Worm (Caenorhabditis elegans) whole organism, L3 larva: ENCODE measurements around the gene C14A4.12.

Experiments used
- R02D3.7 ChIP-seq: fragments of 150-350 bp; optimal IDR thresholded peaks from 2 replicates; lab custom pipeline; 2014; ENCODE audit warnings: missing biosample characterization, missing genetic modification characterization
- ZK546.5 ChIP-seq: sonication (generic microtip); optimal IDR thresholded peaks from 2 replicates; lab custom pipeline; 2017; ENCODE audit warnings: missing biosample characterization, missing genetic modification characterization
- aly-2 ChIP-seq: fragments of 150-350 bp; optimal IDR thresholded peaks from 2 replicates; lab custom pipeline; 2014; ENCODE audit warnings: missing biosample characterization, missing genetic modification characterization
- ceh-28 ChIP-seq: fragments of 150-350 bp; optimal IDR thresholded peaks from 2 replicates; lab custom pipeline; 2014; ENCODE audit warnings: missing biosample characterization, missing genetic modification reagents, missing genetic modification characterization
- ceh-82 ChIP-seq: fragments of 150-350 bp; optimal IDR thresholded peaks from 2 replicates; lab custom pipeline; 2014; ENCODE audit warnings: missing biosample characterization, missing genetic modification characterization
- ceh-9 ChIP-seq: sonication (generic microtip); optimal IDR thresholded peaks from 2 replicates; lab custom pipeline; 2018; ENCODE audit warnings: missing biosample characterization, missing genetic modification characterization
- daf-12 ChIP-seq: fragments of 150-350 bp; optimal IDR thresholded peaks from 2 replicates; lab custom pipeline; 2014; ENCODE audit warnings: missing biosample characterization, missing genetic modification reagents, missing genetic modification characterization
- elt-1 ChIP-seq: fragments of 150-350 bp; optimal IDR thresholded peaks from 2 replicates; lab custom pipeline; 2014; ENCODE audit warnings: missing biosample characterization, missing genetic modification characterization
- elt-2 ChIP-seq: sonication (generic microtip); optimal IDR thresholded peaks from 2 replicates; lab custom pipeline; 2016; ENCODE audit warnings: missing genetic modification reagents, mild to moderate bottlenecking, missing genetic modification characterization, missing compliant biosample characterization
- elt-3 ChIP-seq, 3 experiments: fragments of 150-350 bp in 1 of 3; sonication (generic microtip) in 2 of 3; optimal IDR thresholded peaks; 2 replicates in 2 of 3; 4 replicates in 1 of 3; lab custom pipeline; 2014 to 2017; ENCODE audit warnings: missing biosample characterization in 3 of 3, missing genetic modification characterization in 3 of 3
- eor-1 ChIP-seq, 2 experiments: fragments of 150-350 bp; optimal IDR thresholded peaks; 2 replicates each; lab custom pipeline; 2014 to 2018; ENCODE audit warnings: missing biosample characterization in 2 of 2, missing genetic modification characterization in 2 of 2
- fkh-10 ChIP-seq: sonication (generic microtip); optimal IDR thresholded peaks from 2 replicates; lab custom pipeline; 2017; ENCODE audit warnings: missing biosample characterization, missing genetic modification reagents, missing genetic modification characterization
- fos-1 ChIP-seq: fragments of 150-350 bp; optimal IDR thresholded peaks from 2 replicates; lab custom pipeline; 2014; ENCODE audit warnings: missing biosample characterization, missing genetic modification characterization
- hmg-11 ChIP-seq: sonication (generic microtip); optimal IDR thresholded peaks from 2 replicates; lab custom pipeline; 2016; ENCODE audit warnings: missing genetic modification characterization, missing compliant biosample characterization
- jun-1 ChIP-seq: fragments of 150-350 bp; optimal IDR thresholded peaks from 2 replicates; lab custom pipeline; 2014; ENCODE audit warnings: missing biosample characterization, missing genetic modification reagents, missing genetic modification characterization
- lsy-12 ChIP-seq: sonication (generic microtip); optimal IDR thresholded peaks from 2 replicates; lab custom pipeline; 2016; ENCODE audit warnings: mild to moderate bottlenecking, missing genetic modification characterization, missing compliant biosample characterization
- mdl-1 ChIP-seq: fragments of 150-350 bp; optimal IDR thresholded peaks from 2 replicates; lab custom pipeline; 2014; ENCODE audit warnings: missing biosample characterization, missing genetic modification characterization
- nfya-1 ChIP-seq: sonication (generic microtip); optimal IDR thresholded peaks from 2 replicates; lab custom pipeline; 2017; ENCODE audit warnings: missing genetic modification characterization, mild to moderate bottlenecking, missing compliant biosample characterization, antibody characterized with exemption, moderate library complexity; ENCODE audit not compliant: insufficient read depth
- nhr-23 ChIP-seq: fragments of 150-350 bp; optimal IDR thresholded peaks from 2 replicates; lab custom pipeline; 2014; ENCODE audit warnings: missing biosample characterization, missing genetic modification reagents, missing genetic modification characterization
- nhr-25 ChIP-seq: sonication (generic microtip); optimal IDR thresholded peaks from 2 replicates; lab custom pipeline; 2017; ENCODE audit warnings: missing biosample characterization, missing genetic modification characterization
- nhr-28 ChIP-seq: fragments of 150-350 bp; optimal IDR thresholded peaks from 2 replicates; lab custom pipeline; 2014; ENCODE audit warnings: missing biosample characterization, missing genetic modification characterization
- nhr-43 ChIP-seq: sonication (generic microtip); optimal IDR thresholded peaks from 2 replicates; lab custom pipeline; 2016; ENCODE audit warnings: mild to moderate bottlenecking, missing genetic modification characterization, missing compliant biosample characterization; ENCODE audit not compliant: poor library complexity, severe bottlenecking
- nhr-76 ChIP-seq: fragments of 150-350 bp; sonication (generic microtip); optimal IDR thresholded peaks from 5 replicates; lab custom pipeline; 2014; ENCODE audit warnings: missing biosample characterization, missing genetic modification characterization
- pha-4 ChIP-seq: fragments of 150-350 bp; optimal IDR thresholded peaks from 2 replicates; lab custom pipeline; 2014; ENCODE audit warnings: missing biosample characterization, missing genetic modification reagents, missing genetic modification characterization
- pqm-1 ChIP-seq: fragments of 150-350 bp; optimal IDR thresholded peaks from 2 replicates; lab custom pipeline; 2017; ENCODE audit warnings: missing biosample characterization, missing genetic modification characterization, inconsistent platforms
- skn-1 ChIP-seq: fragments of 150-350 bp; optimal IDR thresholded peaks from 2 replicates; lab custom pipeline; 2014; ENCODE audit warnings: missing biosample characterization, missing genetic modification characterization
- tbx-2 ChIP-seq: sonication (generic microtip); optimal IDR thresholded peaks from 2 replicates; lab custom pipeline; 2016; ENCODE audit warnings: mild to moderate bottlenecking, missing genetic modification characterization, missing compliant biosample characterization
- unc-39 ChIP-seq: sonication (generic microtip); optimal IDR thresholded peaks from 4 replicates; lab custom pipeline; 2017; ENCODE audit warnings: missing biosample characterization, missing genetic modification characterization

The C14A4.12 gene

DNA sequence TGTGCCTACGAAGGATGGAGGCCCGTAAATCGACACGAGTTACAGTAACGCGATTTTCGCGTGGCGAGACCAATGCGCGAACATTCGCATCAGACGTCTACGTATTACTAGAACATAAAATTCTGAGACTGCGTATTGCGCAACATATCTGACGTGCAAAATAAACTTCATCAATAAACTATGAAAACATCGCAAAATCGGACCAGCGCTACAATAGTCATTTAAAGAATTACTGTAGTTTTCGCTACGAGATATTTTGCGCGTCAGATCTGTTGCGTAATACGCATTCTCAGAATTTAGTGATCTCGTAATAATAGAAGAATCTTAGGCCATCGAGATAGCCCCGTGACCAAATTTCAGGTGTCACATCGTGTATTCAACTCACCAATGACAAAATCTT, 18.5 kb upstream of the C14A4.12 start:
- TF ChIP-seq elt-2 (tag; lab: Kevin White, UChicago) (no peak), R02D3.7 (tag; lab: Kevin White, UChicago) (no peak), nhr-43 (no peak), pha-4 (no peak), nhr-28 (tag; lab: Kevin White, UChicago) (no peak), nhr-23 (tag; lab: Kevin White, UChicago) (no peak), nhr-76 (tag; lab: Kevin White, UChicago) (no peak), hmg-11 (no peak), ceh-28 (tag; lab: Kevin White, UChicago) (no peak), elt-1 (tag; lab: Kevin White, UChicago) (no peak), eor-1 (tag; optimal IDR thresholded peaks at IDR 0.05; lab: Kevin White, UChicago) (no peak), nhr-25 (tag; lab: Kevin White, UChicago) (no peak), ceh-82 (tag; lab: Kevin White, UChicago) (no peak), tbx-2 (tag; lab: Kevin White, UChicago) (no peak), elt-3 (tag; optimal IDR thresholded peaks at IDR 0.05; lab: Kevin White, UChicago) (no peak), unc-39 (tag; lab: Kevin White, UChicago) (no peak), ZK546.5 (tag; lab: Kevin White, UChicago) (no peak)

DNA sequence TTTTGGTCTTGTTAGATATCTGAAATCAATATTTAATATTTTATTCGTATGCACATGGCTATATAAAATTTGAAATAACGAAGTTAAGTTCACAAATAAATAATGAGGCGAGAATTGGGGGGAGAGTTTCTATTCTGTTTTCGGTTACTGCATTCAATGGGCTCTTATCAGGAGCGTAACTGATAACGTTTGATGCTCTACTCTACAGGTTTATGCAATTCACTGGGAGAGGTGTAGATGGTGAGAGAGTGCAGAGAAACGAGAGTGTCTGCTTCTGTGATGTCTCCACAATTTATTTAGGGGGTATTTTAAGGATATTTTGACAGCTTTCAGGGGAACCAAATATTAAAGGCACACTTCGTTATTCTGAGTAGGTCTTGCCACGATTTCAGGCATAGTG, 18.1 kb upstream of the C14A4.12 start, which contains the start of gene C14A4.6:
C14A4.6 (minus strand) TSS at position 19 of the 400 bp plus-strand sequence.
- TF ChIP-seq jun-1 (tag; lab: Kevin White, UChicago) (no peak), elt-2 (tag; lab: Kevin White, UChicago) (peak; percentile 92), pha-4 (peak; percentile 33), aly-2 (tag; lab: Kevin White, UChicago) (no peak), nhr-28 (tag; lab: Kevin White, UChicago) (no peak), lsy-12 (no peak), ceh-28 (tag; lab: Kevin White, UChicago) (no peak), pqm-1 (peak; percentile 70)
- TF ChIP-seq, all 47 proteins: peak for 3

DNA sequence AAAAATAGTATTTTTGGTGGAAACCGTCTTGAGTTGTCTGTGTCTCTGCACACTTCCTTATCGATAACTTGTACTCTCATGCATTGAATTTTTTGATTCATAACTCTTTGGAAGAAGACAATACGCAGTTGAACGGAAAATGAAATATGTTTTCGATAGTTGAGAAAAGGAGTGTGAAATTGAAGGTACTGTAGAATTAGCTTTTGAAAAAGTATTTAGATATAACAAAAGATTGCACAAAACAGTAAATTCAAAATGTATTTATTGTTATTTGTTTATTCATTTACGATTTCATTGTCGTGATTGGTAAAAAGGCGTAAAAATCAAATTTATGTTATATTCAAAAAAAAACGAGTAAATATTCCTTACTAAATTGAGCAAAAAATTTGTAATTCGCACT, 16.4 kb upstream of the C14A4.12 start, which contains the start of gene C14A4.7:
C14A4.7 (minus strand) TSS at position 101 of the 400 bp plus-strand sequence.
- TF ChIP-seq elt-2 (tag; lab: Kevin White, UChicago) (peak; percentile 16), nfya-1 (tag; lab: Kevin White, UChicago) (no peak), R02D3.7 (tag; lab: Kevin White, UChicago) (no peak)

DNA sequence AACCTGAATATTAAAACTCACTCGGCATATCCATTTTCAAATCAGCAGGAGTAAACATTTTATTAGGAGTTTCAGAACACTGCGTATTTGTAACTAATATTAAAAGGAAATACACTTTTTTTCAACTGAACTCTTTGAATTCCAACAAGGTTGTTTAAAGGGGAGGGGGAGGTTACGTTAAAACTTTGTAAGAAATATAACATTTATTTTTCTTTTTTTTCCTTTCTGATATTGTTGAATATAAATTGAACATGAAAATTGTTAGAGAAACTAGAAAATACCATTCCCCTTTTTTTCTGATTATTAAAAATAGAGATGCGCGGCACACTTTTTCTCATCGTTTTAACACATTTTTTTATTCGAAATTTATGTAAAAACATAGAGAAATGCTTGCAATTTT, 14.8 kb upstream of the C14A4.12 start, which contains the start of gene C14A4.8:
C14A4.8 (minus strand) TSS at position 101 of the 400 bp plus-strand sequence.
- TF ChIP-seq fos-1 (tag; lab: Kevin White, UChicago) (no peak), ceh-28 (tag; lab: Kevin White, UChicago) (no peak), fkh-10 (GFP tag; lab: Kevin White, UChicago) (no peak), nhr-23 (tag; lab: Kevin White, UChicago) (no peak), skn-1 (tag; lab: Kevin White, UChicago) (no peak), mdl-1 (no peak), elt-1 (tag; lab: Kevin White, UChicago) (no peak), nfya-1 (tag; lab: Kevin White, UChicago) (no peak)
- TF ChIP-seq, all 47 proteins: peak for 0

DNA sequence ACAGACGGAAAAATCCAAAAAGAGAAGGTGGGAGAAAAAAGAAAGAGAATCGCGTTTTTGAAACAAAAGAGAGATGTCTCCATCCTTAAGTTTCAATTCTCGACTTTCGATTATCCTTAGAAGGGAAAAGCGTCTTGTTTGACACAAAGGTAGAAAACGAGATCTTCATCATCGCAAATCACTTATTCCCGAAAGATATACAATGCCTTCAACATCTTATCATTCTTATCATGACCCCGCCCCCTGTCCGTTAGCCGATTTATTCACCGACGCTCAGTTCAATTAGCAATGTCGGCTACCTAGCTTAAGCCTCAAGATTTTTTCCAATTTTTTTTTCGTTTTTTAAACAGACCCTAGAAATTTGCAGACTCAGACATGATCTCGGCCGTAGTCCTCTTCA, 13.9 kb upstream of the C14A4.12 start, which contains the start of gene C14A4.9:
C14A4.9 (plus strand) TSS at position 368 of the 400 bp plus-strand sequence.
- peak; percentile 17 for TF ChIP-seq nhr-23 (tag; lab: Kevin White, UChicago)
- peak; percentile 11 to 84 (median 62) for TF ChIP-seq elt-3 (tag; optimal IDR thresholded peaks at IDR 0.05; lab: Kevin White, UChicago)
- no peak for TF ChIP-seq R02D3.7 (tag; lab: Kevin White, UChicago)

DNA sequence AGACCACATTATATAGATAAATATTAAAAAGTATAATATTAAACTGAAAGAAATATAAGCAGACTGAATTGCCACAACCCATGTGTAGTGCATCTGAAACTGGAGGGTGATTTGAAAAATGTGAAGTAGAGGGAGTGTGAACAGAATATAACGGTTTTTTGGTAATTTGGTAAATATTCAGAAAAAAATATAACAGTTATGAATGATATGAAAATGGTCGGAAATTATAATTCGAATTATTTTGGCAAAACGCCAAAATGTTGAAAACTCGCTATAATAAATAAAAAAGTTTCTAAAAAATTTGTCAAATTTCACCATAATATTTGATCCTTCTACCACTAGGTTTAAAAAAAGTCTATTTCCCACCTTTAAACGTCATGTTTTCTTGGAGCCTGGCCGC, 10.7 kb upstream of the C14A4.12 start, which contains the start of gene srv-2:
srv-2 (minus strand) TSS at position 101 of the 400 bp plus-strand sequence.
- TF ChIP-seq ceh-9 (tag; lab: Kevin White, UChicago) (no peak), aly-2 (tag; lab: Kevin White, UChicago) (no peak), mdl-1 (no peak), R02D3.7 (tag; lab: Kevin White, UChicago) (no peak), nhr-25 (tag; lab: Kevin White, UChicago) (no peak), pha-4 (no peak), nhr-28 (tag; lab: Kevin White, UChicago) (no peak), daf-12 (tag; lab: Kevin White, UChicago) (no peak), fkh-10 (GFP tag; lab: Kevin White, UChicago) (no peak)
